Worm (Caenorhabditis elegans) whole organism, young adult: Measurements from ENCODE around the gene nos-1.

Experiments used
- chd-7 ChIP-seq: sonication (generic microtip); optimal IDR thresholded peaks from 2 replicates; lab custom pipeline; 2016; ENCODE audit warnings: mild to moderate bottlenecking, missing genetic modification characterization, moderate library complexity, missing compliant biosample characterization
- lsy-27 ChIP-seq: sonication (generic microtip); optimal IDR thresholded peaks from 2 replicates; lab custom pipeline; 2017; ENCODE audit warnings: missing genetic modification characterization, mild to moderate bottlenecking, missing compliant biosample characterization, antibody characterized with exemption, missing genotype, borderline replicate concordance; ENCODE audit not compliant: insufficient read depth

ce11 chrII:10948236-10949025 is 4.5 kb downstream of the nos-1 start:
- no peak for TF ChIP-seq lsy-27
- TF ChIP-seq chd-7 (tag; lab: Kevin White, UChicago) = no peak
